Fruit fly (Drosophila melanogaster) whole organism, embryonic: Measurements from ENCODE around the gene Spn88Ea.

Source experiments
- CG10267 ChIP-seq: fragments of 200-800 bp; sonication (Bioruptor generic); optimal IDR thresholded peaks from 2 replicates; lab custom pipeline; 2018; ENCODE audit warnings: missing biosample characterization, mild to moderate bottlenecking, missing genetic modification characterization, moderate library complexity
- CG10543 ChIP-seq: fragments of 200-800 bp; sonication (Bioruptor generic); optimal IDR thresholded peaks from 3 replicates; lab custom pipeline; 2017; ENCODE audit warnings: missing biosample characterization, mild to moderate bottlenecking, missing genetic modification characterization, moderate library complexity
- CG10654 ChIP-seq: fragments of 200-800 bp; sonication (Bioruptor generic); optimal IDR thresholded peaks from 2 replicates; lab custom pipeline; 2016; ENCODE audit warnings: missing biosample characterization, missing genetic modification characterization
- CG1529 ChIP-seq: fragments of 200-800 bp; sonication (Bioruptor generic); optimal IDR thresholded peaks from 3 replicates; lab custom pipeline; 2018; ENCODE audit warnings: missing biosample characterization, missing genetic modification characterization
- CG16815 ChIP-seq: fragments of 200-800 bp; sonication (Bioruptor generic); optimal IDR thresholded peaks from 3 replicates; lab custom pipeline; 2017; ENCODE audit warnings: missing biosample characterization, mild to moderate bottlenecking, missing genetic modification characterization
- CG17186 ChIP-seq: fragments of 200-800 bp; sonication (Bioruptor generic); optimal IDR thresholded peaks from 3 replicates; lab custom pipeline; 2017; ENCODE audit warnings: missing biosample characterization, missing genetic modification reagents, missing genetic modification characterization
- CG17361 ChIP-seq: fragments of 200-800 bp; sonication (Bioruptor generic); IDR thresholded peaks from 3 replicates; pipeline ENCODE4 v1.3.6; 2022; ENCODE audit warnings: missing biosample characterization, missing genetic modification characterization
- CG2875 ChIP-seq: fragments of 200-800 bp; sonication (Bioruptor generic); optimal IDR thresholded peaks from 2 replicates; lab custom pipeline; 2017; ENCODE audit warnings: missing biosample characterization, mild to moderate bottlenecking, missing genetic modification characterization, missing genetic modification reagents
- CG30403 ChIP-seq: fragments of 200-800 bp; sonication (Bioruptor generic); optimal IDR thresholded peaks from 3 replicates; lab custom pipeline; 2016; ENCODE audit warnings: missing biosample characterization, missing genetic modification characterization
- CG30431 ChIP-seq: fragments of 200-800 bp; sonication (Bioruptor generic); optimal IDR thresholded peaks from 2 replicates; lab custom pipeline; 2017; ENCODE audit warnings: missing biosample characterization, missing genetic modification characterization
- CG31365 ChIP-seq: fragments of 200-800 bp; sonication (Bioruptor generic); optimal IDR thresholded peaks from 2 replicates; lab custom pipeline; 2018; ENCODE audit warnings: missing biosample characterization, mild to moderate bottlenecking, missing genetic modification characterization
- CG3163 ChIP-seq: fragments of 200-800 bp; sonication (Bioruptor generic); optimal IDR thresholded peaks from 3 replicates; lab custom pipeline; 2016; ENCODE audit warnings: missing biosample characterization, missing genetic modification characterization
- CG4282 ChIP-seq: fragments of 200-800 bp; sonication (Bioruptor generic); optimal IDR thresholded peaks from 2 replicates; lab custom pipeline; 2016; ENCODE audit warnings: missing biosample characterization, missing genetic modification characterization
- CG6175 ChIP-seq: fragments of 200-800 bp; sonication (Bioruptor generic); IDR thresholded peaks from 3 replicates; pipeline ENCODE4 v1.3.6; 2022; ENCODE audit warnings: missing biosample characterization, missing genetic modification characterization
- CG6254 ChIP-seq: fragments of 200-800 bp; sonication (Bioruptor generic); optimal IDR thresholded peaks from 3 replicates; lab custom pipeline; 2017; ENCODE audit warnings: mild to moderate bottlenecking, missing biosample characterization, missing genetic modification reagents, missing genetic modification characterization
- CG7271 ChIP-seq: fragments of 200-800 bp; sonication (Bioruptor generic); optimal IDR thresholded peaks from 2 replicates; lab custom pipeline; 2018; ENCODE audit warnings: missing biosample characterization, mild to moderate bottlenecking, missing genetic modification characterization, moderate library complexity
- CG7372 ChIP-seq: fragments of 200-800 bp; sonication (Bioruptor generic); IDR thresholded peaks from 2 replicates; pipeline ENCODE4 v1.3.6; 2022; ENCODE audit warnings: missing biosample characterization, missing genetic modification characterization
- CG8281 ChIP-seq: fragments of 200-800 bp; sonication (Bioruptor generic); optimal IDR thresholded peaks from 2 replicates; lab custom pipeline; 2018; ENCODE audit warnings: missing biosample characterization, mild to moderate bottlenecking, missing genetic modification characterization, moderate library complexity
- CG9876 ChIP-seq: fragments of 200-800 bp; sonication (Bioruptor generic); optimal IDR thresholded peaks from 2 replicates; lab custom pipeline; 2016; ENCODE audit warnings: missing biosample characterization, missing genetic modification characterization
- Chrac-16 ChIP-seq: fragments of 200-800 bp; sonication (Bioruptor generic); optimal IDR thresholded peaks from 3 replicates; lab custom pipeline; 2016; ENCODE audit warnings: missing biosample characterization, missing genetic modification characterization
- D19B ChIP-seq: fragments of 200-800 bp; sonication (Bioruptor generic); optimal IDR thresholded peaks from 2 replicates; lab custom pipeline; 2017; ENCODE audit warnings: missing biosample characterization, mild to moderate bottlenecking, missing genetic modification characterization
- Dbx ChIP-seq: fragments of 200-800 bp; sonication (Bioruptor generic); IDR thresholded peaks from 3 replicates; pipeline ENCODE4 v1.3.6; 2022; ENCODE audit warnings: missing biosample characterization, missing genetic modification characterization
- Dip2 ChIP-seq: fragments of 200-800 bp; sonication (Bioruptor generic); IDR thresholded peaks from 2 replicates; pipeline ENCODE4 v1.3.6; 2022; ENCODE audit warnings: missing biosample characterization, missing genetic modification characterization
- Ets65A ChIP-seq: fragments of 200-800 bp; sonication (Bioruptor generic); peaks from one replicate; lab custom pipeline; 2016; ENCODE audit warnings: missing biosample characterization, missing genetic modification characterization
- Fer3 ChIP-seq: fragments of 200-800 bp; sonication (Bioruptor generic); optimal IDR thresholded peaks from 2 replicates; lab custom pipeline; 2018; ENCODE audit warnings: missing biosample characterization, mild to moderate bottlenecking, missing genetic modification characterization, moderate library complexity
- HLHmδ ChIP-seq: fragments of 200-800 bp; sonication (Bioruptor generic); optimal IDR thresholded peaks from 2 replicates; lab custom pipeline; 2018; ENCODE audit warnings: missing biosample characterization, mild to moderate bottlenecking, missing genetic modification characterization, moderate library complexity
- Hr39 ChIP-seq: fragments of >200 bp; optimal IDR thresholded peaks from 2 replicates; lab custom pipeline; 2017
- Max ChIP-seq: fragments of 200-800 bp; sonication (Bioruptor generic); optimal IDR thresholded peaks from 2 replicates; lab custom pipeline; 2016; ENCODE audit warnings: missing biosample characterization, mild to moderate bottlenecking, missing genetic modification characterization
- Meics ChIP-seq: fragments of 200-800 bp; sonication (Bioruptor generic); optimal IDR thresholded peaks from 2 replicates; lab custom pipeline; 2017; ENCODE audit warnings: missing biosample characterization, mild to moderate bottlenecking, missing genetic modification characterization
- Pdp1 ChIP-seq, 2 experiments: fragments of 200-800 bp; sonication (Bioruptor generic); optimal IDR thresholded peaks; 3 replicates each; lab custom pipeline; 2016; ENCODE audit warnings: missing biosample characterization in 2 of 2, missing genetic modification characterization in 2 of 2, mild to moderate bottlenecking in 1 of 2, moderate library complexity in 1 of 2
- Sin3A ChIP-seq: fragments of >200 bp; optimal IDR thresholded peaks from 2 replicates; lab custom pipeline; 2018
- ap ChIP-seq: fragments of 200-800 bp; sonication (Bioruptor generic); IDR thresholded peaks from 2 replicates; pipeline ENCODE4 v1.3.6; 2022; ENCODE audit warnings: missing biosample characterization, missing genetic modification characterization
- ara ChIP-seq: fragments of 200-800 bp; sonication (Bioruptor generic); IDR thresholded peaks from 2 replicates; pipeline ENCODE4 v1.3.6; 2022; ENCODE audit warnings: missing biosample characterization, missing genetic modification characterization
- ase ChIP-seq: fragments of 200-800 bp; sonication (Bioruptor generic); IDR thresholded peaks from 3 replicates; pipeline ENCODE4 v1.3.6; 2022; ENCODE audit warnings: missing biosample characterization, missing genetic modification characterization
- az2 ChIP-seq: fragments of 200-800 bp; sonication (Bioruptor generic); optimal IDR thresholded peaks from 3 replicates; lab custom pipeline; 2016; ENCODE audit warnings: missing biosample characterization, missing genetic modification characterization
- bcd ChIP-seq: fragments of 200-800 bp; sonication (Bioruptor generic); optimal IDR thresholded peaks from 2 replicates; lab custom pipeline; 2017; ENCODE audit warnings: missing biosample characterization, mild to moderate bottlenecking, missing genetic modification characterization
- bigmax ChIP-seq: fragments of 200-800 bp; sonication (Bioruptor generic); optimal IDR thresholded peaks from 2 replicates; lab custom pipeline; 2018; ENCODE audit warnings: missing biosample characterization, mild to moderate bottlenecking, missing genetic modification characterization
- br ChIP-seq: fragments of >200 bp; optimal IDR thresholded peaks from 2 replicates; lab custom pipeline; 2017
- bsh ChIP-seq, 2 experiments: fragments of 200-800 bp; sonication (Bioruptor generic); optimal IDR thresholded peaks; 2 replicates each; lab custom pipeline; 2017 to 2018; ENCODE audit warnings: mild to moderate bottlenecking in 2 of 2, missing biosample characterization in 2 of 2, missing genetic modification characterization in 2 of 2, moderate library complexity in 1 of 2
- dmrt11E ChIP-seq: fragments of 200-800 bp; sonication (Bioruptor generic); optimal IDR thresholded peaks from 3 replicates; lab custom pipeline; 2018; ENCODE audit warnings: missing biosample characterization, mild to moderate bottlenecking, missing genetic modification characterization, moderate library complexity
- fd64A ChIP-seq: fragments of 200-800 bp; sonication (Bioruptor generic); optimal IDR thresholded peaks from 3 replicates; lab custom pipeline; 2018; ENCODE audit warnings: missing biosample characterization, mild to moderate bottlenecking, missing genetic modification characterization
- fd96Cb ChIP-seq: fragments of 200-800 bp; sonication (Bioruptor generic); optimal IDR thresholded peaks from 2 replicates; lab custom pipeline; 2018; ENCODE audit warnings: missing biosample characterization, mild to moderate bottlenecking, missing genetic modification characterization, moderate library complexity
- gce ChIP-seq: fragments of 200-800 bp; sonication (Bioruptor generic); IDR thresholded peaks from 3 replicates; pipeline ENCODE4 v1.3.6; 2022; ENCODE audit warnings: missing biosample characterization, missing genetic modification characterization
- maf-S ChIP-seq: fragments of 200-800 bp; sonication (Bioruptor generic); optimal IDR thresholded peaks from 2 replicates; lab custom pipeline; 2016; ENCODE audit warnings: missing biosample characterization, missing genetic modification characterization
- salm ChIP-seq: fragments of 200-800 bp; sonication (Bioruptor generic); optimal IDR thresholded peaks from 2 replicates; lab custom pipeline; 2018; ENCODE audit warnings: missing biosample characterization, mild to moderate bottlenecking, missing genetic modification characterization
- slbo ChIP-seq: fragments of 200-800 bp; sonication (Bioruptor generic); IDR thresholded peaks from 2 replicates; pipeline ENCODE4 v1.3.6; 2022; ENCODE audit warnings: missing biosample characterization, missing genetic modification characterization
- unpg ChIP-seq: fragments of 200-800 bp; sonication (Bioruptor generic); optimal IDR thresholded peaks from 3 replicates; lab custom pipeline; 2018; ENCODE audit warnings: missing biosample characterization, mild to moderate bottlenecking, missing genetic modification characterization, moderate library complexity
- wdn ChIP-seq: fragments of 200-800 bp; sonication (Bioruptor generic); IDR thresholded peaks from 2 replicates; pipeline ENCODE4 v1.3.6; 2022; ENCODE audit warnings: missing biosample characterization, missing genetic modification characterization
- zen ChIP-seq: fragments of 200-800 bp; sonication (Bioruptor generic); optimal IDR thresholded peaks from 3 replicates; lab custom pipeline; 2018; ENCODE audit warnings: missing biosample characterization, mild to moderate bottlenecking, missing genetic modification characterization, moderate library complexity
- zen2 ChIP-seq: fragments of 200-800 bp; sonication (Bioruptor generic); IDR thresholded peaks from 3 replicates; pipeline ENCODE4 v1.3.6; 2022; ENCODE audit warnings: missing biosample characterization, missing genetic modification characterization; ENCODE audit not compliant: partially characterized antibody

The Spn88Ea gene

DNA sequence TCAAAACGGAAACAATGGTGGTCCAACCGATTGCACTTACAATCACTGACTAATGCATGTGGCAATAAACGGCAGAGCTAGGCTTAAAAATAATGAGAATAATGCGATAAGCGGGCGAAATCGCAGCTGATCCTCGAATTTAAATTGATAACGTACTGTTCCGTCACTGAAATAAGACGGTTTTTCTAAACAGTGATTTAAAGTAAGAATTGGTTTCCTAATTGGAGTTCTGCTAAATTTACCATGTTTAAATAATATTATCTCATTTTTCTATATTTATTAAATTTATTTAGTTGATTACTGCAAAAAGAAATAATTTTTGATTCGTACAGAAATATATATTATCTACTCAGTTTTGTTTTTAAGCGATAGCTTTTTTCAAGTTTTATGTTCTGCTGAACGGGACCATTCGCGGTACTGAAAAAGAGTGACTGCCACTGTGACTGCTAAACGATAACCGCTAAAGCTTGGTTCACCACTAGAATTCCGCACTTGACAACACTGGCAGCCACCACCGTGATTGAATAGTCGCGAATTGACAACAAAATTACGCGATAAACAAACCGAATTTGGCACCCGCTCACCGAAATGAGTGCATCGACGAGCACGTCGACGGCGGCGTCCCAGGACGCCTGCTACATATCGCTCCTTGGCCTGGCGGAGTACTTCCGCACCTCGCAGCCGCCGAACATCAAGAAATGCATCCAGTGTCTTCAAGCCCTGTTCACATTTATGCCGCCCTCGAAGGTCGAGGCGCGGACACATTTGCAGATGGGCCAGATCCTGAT is 2.7 kb upstream of the Spn88Ea start, which contains the start of the genes Spn88Eb and Mau2 (continued):
- TF ChIP-seq Fer3, result peak; percentile 53
- TF ChIP-seq CG8281 (tag; lab: Kevin White, UChicago), result no peak
- TF ChIP-seq zen2 (GFP tag; lab: Robert Waterston, UW), result no peak; the same call in 2 of the 3 replicates
- TF ChIP-seq CG17361 (GFP tag; lab: Robert Waterston, UW), result peak; percentile 79; the same call in 2 of the 3 replicates
- peak; percentile 63 for TF ChIP-seq zen (tag; lab: Kevin White, UChicago)
- no peak for TF ChIP-seq salm
- TF ChIP-seq CG2875 (GFP tag; lab: Kevin White, UChicago), result no peak
- no peak for TF ChIP-seq gce (GFP tag; lab: Robert Waterston, UW)
- TF ChIP-seq wdn (GFP tag; lab: Robert Waterston, UW), result peak; percentile 76
- no peak for TF ChIP-seq unpg
- peak; percentile 53 for TF ChIP-seq maf-S (GFP tag; lab: Kevin White, UChicago)
- TF ChIP-seq Chrac-16 (GFP tag; lab: Kevin White, UChicago), result peak; percentile 65
- TF ChIP-seq slbo (GFP tag; lab: Robert Waterston, UW), result peak; percentile 91
- TF ChIP-seq dmrt11E, result no peak
- peak; percentile 61 for TF ChIP-seq Sin3A
- TF ChIP-seq ase (GFP tag; lab: Robert Waterston, UW), result peak; percentile 42; the same call in 1 of the 3 replicates
- TF ChIP-seq Max (GFP tag; lab: Kevin White, UChicago), result peak; percentile 42
- peak; percentile 34 for TF ChIP-seq CG10654 (GFP tag; lab: Kevin White, UChicago)
- peak; percentile 58 for TF ChIP-seq CG9876 (GFP tag; lab: Kevin White, UChicago)
- peak; percentile 42 for TF ChIP-seq CG16815
- TF ChIP-seq az2 (GFP tag; lab: Kevin White, UChicago), result peak; percentile 60
- TF ChIP-seq CG4282 (GFP tag; lab: Kevin White, UChicago), result peak; percentile 52
- TF ChIP-seq fd96Cb, result peak; percentile 28
- TF ChIP-seq CG3163 (GFP tag; lab: Kevin White, UChicago), result peak; percentile 43
- TF ChIP-seq br (lab: Kevin White, UChicago), result no peak
- TF ChIP-seq CG17186, result peak; percentile 52
- peak; percentile 48 for TF ChIP-seq CG30431 (GFP tag; lab: Kevin White, UChicago)
- peak; percentile 97 for TF ChIP-seq Ets65A (GFP tag; lab: Kevin White, UChicago)
- peak; percentile 82 for TF ChIP-seq Dbx
- peak; percentile 67 for TF ChIP-seq bcd (GFP tag; lab: Kevin White, UChicago)
- TF ChIP-seq Meics (GFP tag; lab: Kevin White, UChicago), result peak; percentile 64
- TF ChIP-seq CG1529 (GFP tag; lab: Kevin White, UChicago), result no peak
- TF ChIP-seq Hr39 (lab: Kevin White, UChicago), result no peak
- no peak for TF ChIP-seq CG31365 (tag; lab: Kevin White, UChicago)
- no peak for TF ChIP-seq CG7271 (tag; lab: Kevin White, UChicago)
- TF ChIP-seq D19B (GFP tag; lab: Kevin White, UChicago), result no peak
- no peak for TF ChIP-seq CG6254
- TF ChIP-seq ara, result peak; percentile 43; the same call in 1 of the 2 replicates
- TF ChIP-seq CG30403, result peak; percentile 81
- peak; percentile 71; the same call in 1 of the 2 replicates for TF ChIP-seq CG7372 (GFP tag; lab: Robert Waterston, UW)
- TF ChIP-seq CG10543, result peak; percentile 64
- no peak for TF ChIP-seq fd64A (GFP tag; lab: Kevin White, UChicago)
- TF ChIP-seq bigmax (GFP tag; lab: Kevin White, UChicago), result no peak
- TF ChIP-seq CG10267, result peak; percentile 94
- TF ChIP-seq Dip2 (GFP tag; lab: Robert Waterston, UW), result no peak
- no peak for TF ChIP-seq ap (GFP tag; lab: Robert Waterston, UW)
- peak; percentile 53; the same call in 1 of the 3 replicates for TF ChIP-seq CG6175 (GFP tag; lab: Robert Waterston, UW)
- peak; percentile 35 to 73 for TF ChIP-seq Pdp1 (GFP tag; optimal IDR thresholded peaks at IDR 0.05; lab: Kevin White, UChicago)
- peak in 1 of 2 experiments; percentile 46 for TF ChIP-seq bsh (GFP tag; optimal IDR thresholded peaks at IDR 0.05; lab: Kevin White, UChicago)
- no peak for TF ChIP-seq HLHmδ (GFP tag; lab: Kevin White, UChicago)
